Worm (Caenorhabditis elegans) whole organism, late embryonic: ENCODE measurements around the gene sdz-28.

Experiments used
- C38D4.7 ChIP-seq: fragments of 200-800 bp; sonication (Bioruptor generic); optimal IDR thresholded peaks from 2 replicates; lab custom pipeline; 2018; ENCODE audit warnings: mild to moderate bottlenecking, missing genetic modification characterization, moderate library complexity, missing compliant biosample characterization
- Y22D7AL.16 ChIP-seq: sonication (generic microtip); optimal IDR thresholded peaks from 2 replicates; lab custom pipeline; 2016; ENCODE audit warnings: missing genetic modification characterization, missing compliant biosample characterization
- ama-1 ChIP-seq: fragments of 150-350 bp; optimal IDR thresholded peaks from 2 replicates; lab custom pipeline; 2014
- ceh-14 ChIP-seq: sonication (generic microtip); optimal IDR thresholded peaks from 2 replicates; lab custom pipeline; 2016; ENCODE audit warnings: missing genotype, missing genetic modification characterization, missing compliant biosample characterization
- ceh-18 ChIP-seq: sonication (generic microtip); optimal IDR thresholded peaks from 2 replicates; lab custom pipeline; 2016; ENCODE audit warnings: missing genetic modification characterization, missing compliant biosample characterization
- ceh-19 ChIP-seq: fragments of 200-800 bp; sonication (Bioruptor generic); optimal IDR thresholded peaks from 2 replicates; lab custom pipeline; 2018; ENCODE audit warnings: mild to moderate bottlenecking, missing genetic modification characterization, missing compliant biosample characterization
- ceh-2 ChIP-seq: sonication (generic microtip); optimal IDR thresholded peaks from 2 replicates; lab custom pipeline; 2016; ENCODE audit warnings: missing genotype, missing genetic modification characterization, missing compliant biosample characterization
- ceh-24 ChIP-seq: sonication (generic microtip); optimal IDR thresholded peaks from 2 replicates; lab custom pipeline; 2016; ENCODE audit warnings: mild to moderate bottlenecking, missing genetic modification characterization, missing compliant biosample characterization
- ceh-31 ChIP-seq: sonication (generic microtip); optimal IDR thresholded peaks from 2 replicates; lab custom pipeline; 2016; ENCODE audit warnings: missing genetic modification characterization, missing compliant biosample characterization
- ceh-34 ChIP-seq: sonication (generic microtip); optimal IDR thresholded peaks from 2 replicates; lab custom pipeline; 2016; ENCODE audit warnings: mild to moderate bottlenecking, missing genetic modification characterization, missing compliant biosample characterization
- ceh-48 ChIP-seq: sonication (generic microtip); optimal IDR thresholded peaks from 2 replicates; lab custom pipeline; 2016; ENCODE audit warnings: missing genetic modification characterization, inconsistent platforms, missing compliant biosample characterization
- ceh-9 ChIP-seq: sonication (generic microtip); optimal IDR thresholded peaks from 2 replicates; lab custom pipeline; 2016; ENCODE audit warnings: mild to moderate bottlenecking, missing genetic modification characterization, inconsistent platforms, missing compliant biosample characterization
- che-1 ChIP-seq: sonication (generic microtip); optimal IDR thresholded peaks from 2 replicates; lab custom pipeline; 2016; ENCODE audit warnings: mild to moderate bottlenecking, missing genetic modification characterization, missing compliant biosample characterization
- dve-1 ChIP-seq: sonication (generic microtip); optimal IDR thresholded peaks from 2 replicates; lab custom pipeline; 2017; ENCODE audit warnings: antibody characterized with exemption, mild to moderate bottlenecking, missing genetic modification characterization, missing compliant biosample characterization
- elt-4 ChIP-seq: sonication (generic microtip); optimal IDR thresholded peaks from 2 replicates; lab custom pipeline; 2016; ENCODE audit warnings: missing genetic modification characterization, missing compliant biosample characterization
- fax-1 ChIP-seq: sonication (generic microtip); optimal IDR thresholded peaks from 2 replicates; lab custom pipeline; 2016; ENCODE audit warnings: missing genotype, missing genetic modification characterization, missing compliant biosample characterization
- fkh-10 ChIP-seq: fragments of 150-350 bp; optimal IDR thresholded peaks from 2 replicates; lab custom pipeline; 2014; ENCODE audit warnings: missing biosample characterization, missing genetic modification reagents, missing genetic modification characterization
- gmeb-2 ChIP-seq: sonication (generic microtip); optimal IDR thresholded peaks from 2 replicates; lab custom pipeline; 2016; ENCODE audit warnings: missing genetic modification characterization, inconsistent platforms, missing compliant biosample characterization
- hlh-13 ChIP-seq: fragments of 200-800 bp; sonication (Bioruptor generic); optimal IDR thresholded peaks from 2 replicates; lab custom pipeline; 2018; ENCODE audit warnings: mild to moderate bottlenecking, missing genetic modification characterization, missing compliant biosample characterization
- hlh-15 ChIP-seq: sonication (generic microtip); optimal IDR thresholded peaks from 2 replicates; lab custom pipeline; 2016; ENCODE audit warnings: missing genetic modification characterization, missing compliant biosample characterization
- madf-2 ChIP-seq: sonication (generic microtip); optimal IDR thresholded peaks from 2 replicates; lab custom pipeline; 2017; ENCODE audit warnings: missing genetic modification characterization, missing compliant biosample characterization
- nfya-1 ChIP-seq: sonication (generic microtip); optimal IDR thresholded peaks from 2 replicates; lab custom pipeline; 2017; ENCODE audit warnings: missing genetic modification characterization, mild to moderate bottlenecking, missing compliant biosample characterization, antibody characterized with exemption, moderate library complexity
- odd-2 ChIP-seq: sonication (generic microtip); optimal IDR thresholded peaks from 2 replicates; lab custom pipeline; 2017; ENCODE audit warnings: antibody characterized with exemption, mild to moderate bottlenecking, missing genetic modification characterization, missing compliant biosample characterization
- pag-3 ChIP-seq: sonication (generic microtip); optimal IDR thresholded peaks from 2 replicates; lab custom pipeline; 2016; ENCODE audit warnings: missing compliant biosample characterization, missing genetic modification characterization, borderline replicate concordance
- pat-9 ChIP-seq: fragments of 200-800 bp; sonication (Bioruptor generic); optimal IDR thresholded peaks from 2 replicates; lab custom pipeline; 2018; ENCODE audit warnings: mild to moderate bottlenecking, missing genetic modification characterization, moderate library complexity, missing compliant biosample characterization
- pha-4 ChIP-seq: fragments of 150-350 bp; optimal IDR thresholded peaks from 2 replicates; lab custom pipeline; 2018; ENCODE audit warnings: missing biosample characterization, missing genetic modification reagents, missing genetic modification characterization
- ref-2 ChIP-seq: sonication (generic microtip); optimal IDR thresholded peaks from 2 replicates; lab custom pipeline; 2016; ENCODE audit warnings: missing genetic modification characterization, missing compliant biosample characterization
- rnt-1 ChIP-seq: sonication (generic microtip); optimal IDR thresholded peaks from 2 replicates; lab custom pipeline; 2016; ENCODE audit warnings: missing genetic modification characterization, missing compliant biosample characterization
- sdc-2 ChIP-seq: sonication (generic microtip); optimal IDR thresholded peaks from 2 replicates; lab custom pipeline; 2016; ENCODE audit warnings: missing genotype, missing genetic modification characterization, missing compliant biosample characterization
- sox-2 ChIP-seq: fragments of 200-800 bp; sonication (Bioruptor generic); IDR thresholded peaks from 2 replicates; pipeline ENCODE4 v1.3.6; 2022; ENCODE audit warnings: missing genetic modification reagents, missing genetic modification characterization, missing compliant biosample characterization
- sox-4 ChIP-seq: sonication (generic microtip); optimal IDR thresholded peaks from 2 replicates; lab custom pipeline; 2017; ENCODE audit warnings: mild to moderate bottlenecking, missing genetic modification characterization, inconsistent platforms, missing compliant biosample characterization
- syd-9 ChIP-seq: sonication (generic microtip); optimal IDR thresholded peaks from 2 replicates; lab custom pipeline; 2016; ENCODE audit warnings: mild to moderate bottlenecking, missing genetic modification characterization, moderate library complexity, missing compliant biosample characterization
- tbx-2 ChIP-seq: sonication (generic microtip); optimal IDR thresholded peaks from 2 replicates; lab custom pipeline; 2016; ENCODE audit warnings: missing genetic modification characterization, missing compliant biosample characterization
- tbx-7 ChIP-seq: sonication (generic microtip); optimal IDR thresholded peaks from 2 replicates; lab custom pipeline; 2016; ENCODE audit warnings: missing genotype, missing genetic modification characterization, missing compliant biosample characterization
- ttx-3 ChIP-seq: sonication (generic microtip); optimal IDR thresholded peaks from 2 replicates; lab custom pipeline; 2016; ENCODE audit warnings: missing genetic modification reagents, missing genetic modification characterization, missing compliant biosample characterization
- unc-3 ChIP-seq, 2 experiments: fragments of 200-800 bp in 1 of 2; sonication (Bioruptor generic) in 1 of 2; sonication (generic microtip) in 1 of 2; conservative IDR thresholded peaks in 1 of 2; optimal IDR thresholded peaks in 1 of 2; 2 replicates each; pipeline versions ENCODE4 v1.3.6 to Lab custom; 2016 to 2022; ENCODE audit warnings: missing compliant biosample characterization in 2 of 2, missing genetic modification characterization in 2 of 2, missing genetic modification reagents in 1 of 2
- unc-55 ChIP-seq: sonication (generic microtip); optimal IDR thresholded peaks from 2 replicates; lab custom pipeline; 2017; ENCODE audit warnings: missing biosample characterization, missing genetic modification reagents, missing genetic modification characterization
- zip-5 ChIP-seq: sonication (generic microtip); optimal IDR thresholded peaks from 2 replicates; lab custom pipeline; 2016; ENCODE audit warnings: missing genetic modification characterization, missing compliant biosample characterization
- ztf-16 ChIP-seq: sonication (generic microtip); optimal IDR thresholded peaks from 2 replicates; lab custom pipeline; 2017; ENCODE audit warnings: missing genetic modification characterization, missing compliant biosample characterization

sdz-28 gene

ce11 chrII:2130770-2131169 is at the start of gene sdz-28:
Gene sdz-28 (plus strand): TSS chrII:2131070.
- TF ChIP-seq ceh-34 (tag; lab: Kevin White, UChicago) (no peak), tbx-2 (no peak), odd-2 (no peak), fax-1 (tag; lab: Kevin White, UChicago) (no peak), hlh-13 (GFP tag; lab: Kevin White, UChicago) (no peak), rnt-1 (tag; lab: Kevin White, UChicago) (no peak)
- TF ChIP-seq, all 69 proteins: peak for 0

- no peak for TF ChIP-seq odd-2
- TF ChIP-seq ttx-3 (tag; lab: Kevin White, UChicago): no peak
- no peak for TF ChIP-seq nfya-1 (tag; lab: Kevin White, UChicago)
- TF ChIP-seq pha-4: no peak
- TF ChIP-seq ztf-16 (tag; lab: Kevin White, UChicago): no peak
- no peak for TF ChIP-seq sox-2
- no peak for TF ChIP-seq ceh-9 (tag; lab: Kevin White, UChicago)
- no peak for TF ChIP-seq ceh-18 (tag; lab: Kevin White, UChicago)
- no peak for TF ChIP-seq zip-5
- TF ChIP-seq fax-1 (tag; lab: Kevin White, UChicago): no peak
- no peak for TF ChIP-seq dve-1 (tag; lab: Kevin White, UChicago)
- TF ChIP-seq unc-3 (GFP tag; conservative IDR thresholded peaks at IDR 0.05; lab: Robert Waterston, UW): no peak
- TF ChIP-seq unc-3 (tag; optimal IDR thresholded peaks at IDR 0.05; lab: Kevin White, UChicago): no peak
- no peak for TF ChIP-seq ceh-34 (tag; lab: Kevin White, UChicago)
- no peak for TF ChIP-seq ceh-48 (tag; lab: Kevin White, UChicago)
- TF ChIP-seq hlh-15 (tag; lab: Kevin White, UChicago): no peak
Observed at ce11 chrII:2081257-2081656, 49.6 kb upstream of the sdz-28 start, which contains the start of gene T16A1.4. Gene T16A1.4 (plus strand): TSS chrII:2081557.

ce11 chrII:2083726-2084179 is 47.1 kb upstream of the sdz-28 start, which contains the start of the genes T16A1.5 and fbxc-49:
Gene T16A1.5 (minus strand): TSS chrII:2083826.
Gene fbxc-49 (plus strand): TSS chrII:2084129.
- TF ChIP-seq syd-9 (tag; lab: Kevin White, UChicago) (no peak), elt-4 (tag; lab: Kevin White, UChicago) (no peak), sdc-2 (tag; lab: Kevin White, UChicago) (no peak), fax-1 (tag; lab: Kevin White, UChicago) (no peak), rnt-1 (tag; lab: Kevin White, UChicago) (no peak), ama-1 (no peak), tbx-7 (tag; lab: Kevin White, UChicago) (no peak), ceh-14 (tag; lab: Kevin White, UChicago) (no peak), ceh-19 (GFP tag; lab: Kevin White, UChicago) (no peak), ref-2 (tag; lab: Kevin White, UChicago) (no peak), che-1 (no peak), ceh-2 (tag; lab: Kevin White, UChicago) (no peak), sox-4 (tag; lab: Kevin White, UChicago) (no peak), C38D4.7 (GFP tag; lab: Kevin White, UChicago) (no peak), ceh-9 (tag; lab: Kevin White, UChicago) (no peak), ceh-24 (tag; lab: Kevin White, UChicago) (no peak), ceh-31 (tag; lab: Kevin White, UChicago) (no peak), pag-3 (tag; lab: Kevin White, UChicago) (no peak)

ce11 chrII:2087206-2087605 is 43.7 kb upstream of the sdz-28 start:
- TF ChIP-seq pat-9 (tag; lab: Kevin White, UChicago) (no peak), ceh-2 (tag; lab: Kevin White, UChicago) (no peak), C38D4.7 (GFP tag; lab: Kevin White, UChicago) (no peak), hlh-15 (tag; lab: Kevin White, UChicago) (no peak), syd-9 (tag; lab: Kevin White, UChicago) (no peak), ceh-19 (GFP tag; lab: Kevin White, UChicago) (no peak), rnt-1 (tag; lab: Kevin White, UChicago) (no peak), ceh-31 (tag; lab: Kevin White, UChicago) (no peak), madf-2 (no peak), fkh-10 (GFP tag; lab: Kevin White, UChicago) (no peak), ceh-9 (tag; lab: Kevin White, UChicago) (no peak), tbx-2 (no peak), ama-1 (no peak), ztf-16 (tag; lab: Kevin White, UChicago) (no peak), unc-55 (no peak), Y22D7AL.16 (tag; lab: Kevin White, UChicago) (no peak), gmeb-2 (tag; lab: Kevin White, UChicago) (no peak)
